Fruit fly (Drosophila melanogaster): Measurements from ENCODE around the gene CG5653.

The CG5653 gene

DNA sequence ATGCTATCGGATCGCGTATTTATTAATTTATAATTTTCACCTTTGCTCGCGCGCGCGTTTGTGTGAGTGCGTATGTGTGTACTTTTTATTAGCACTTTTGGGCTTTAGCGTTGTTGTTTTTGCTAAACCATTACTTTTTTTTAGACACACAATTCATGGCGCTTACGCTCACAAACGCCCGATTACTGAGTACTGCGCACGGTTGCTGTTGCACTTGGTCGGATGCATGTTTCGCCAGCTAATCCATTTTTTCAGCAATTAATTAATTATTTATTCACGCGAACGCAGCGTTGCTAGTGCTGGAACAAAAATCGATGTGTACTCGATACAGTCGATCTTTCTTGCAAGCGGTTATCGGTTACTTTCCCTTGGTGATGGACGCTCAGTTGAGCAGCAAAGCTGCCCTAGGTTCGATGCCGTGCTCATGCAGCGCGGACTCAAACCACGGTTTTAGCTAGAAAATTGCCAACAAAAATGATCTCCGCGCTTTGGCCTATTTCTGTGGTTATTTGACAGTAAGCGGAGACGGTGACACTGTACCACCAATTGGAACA, 31.6 kb upstream of the CG5653 start, which contains the start of the genes smg and CG5087 (continued):
- TF ChIP-seq H15 (GFP tag; IDR thresholded peaks at IDR 0.05): no peak
- TF ChIP-seq CG10654 (GFP tag; optimal IDR thresholded peaks at IDR 0.05): peak; percentile 16
- TF ChIP-seq CG6254 (GFP tag; optimal IDR thresholded peaks at IDR 0.05): no peak
- no peak for TF ChIP-seq CG8388 (GFP tag; optimal IDR thresholded peaks at IDR 0.05)
- no peak for TF ChIP-seq CG3726 (GFP tag; IDR thresholded peaks at IDR 0.05)
- peak in 1 of 2 experiments; percentile 46 for TF ChIP-seq Hr78 (GFP tag; optimal IDR thresholded peaks at IDR 0.05)
- peak; percentile 79 for TF ChIP-seq Sry-β (GFP tag; optimal IDR thresholded peaks at IDR 0.05)
- TF ChIP-seq Fer1 (GFP tag; optimal IDR thresholded peaks at IDR 0.05): peak; percentile 16
- peak; percentile 1 for TF ChIP-seq CG13123 (GFP tag; optimal IDR thresholded peaks at IDR 0.05)
- TF ChIP-seq lmd (GFP tag; IDR thresholded peaks at IDR 0.05): peak; percentile 19; the same call in 1 of the 2 replicates
- no peak for TF ChIP-seq CG7372 (GFP tag; IDR thresholded peaks at IDR 0.05)
- peak; percentile 45 for TF ChIP-seq CG32532 (GFP tag; IDR thresholded peaks at IDR 0.05)
- TF ChIP-seq Aef1 (GFP tag; IDR thresholded peaks at IDR 0.05): peak; percentile 45; the same call in 2 of the 3 replicates
- peak; percentile 58 for TF ChIP-seq Nf-YC (tag; optimal IDR thresholded peaks at IDR 0.05)
- peak; percentile 0 for TF ChIP-seq nom (GFP tag; optimal IDR thresholded peaks at IDR 0.05)
- TF ChIP-seq sens-2 (GFP tag; IDR thresholded peaks at IDR 0.05): no peak
- peak; percentile 58 for TF ChIP-seq bcd (GFP tag; optimal IDR thresholded peaks at IDR 0.05)
- TF ChIP-seq Dll (GFP tag; IDR thresholded peaks at IDR 0.05; ENCODE audit: partially characterized antibody): peak; percentile 73
- TF ChIP-seq CG11696 (GFP tag; IDR thresholded peaks at IDR 0.05): no peak
- peak; percentile 27 for TF ChIP-seq Mad (GFP tag; optimal IDR thresholded peaks at IDR 0.05)
- peak; percentile 65 for TF ChIP-seq ewg (GFP tag; optimal IDR thresholded peaks at IDR 0.05)
- no peak for TF ChIP-seq wor (GFP tag; IDR thresholded peaks at IDR 0.05)
- no peak for TF ChIP-seq CG7271 (tag; optimal IDR thresholded peaks at IDR 0.05)
- TF ChIP-seq CG3407 (GFP tag; optimal IDR thresholded peaks at IDR 0.05): no peak
- no peak for TF ChIP-seq danr (GFP tag; IDR thresholded peaks at IDR 0.05)
- peak; percentile 85; the same call in 1 of the 2 replicates for TF ChIP-seq CG42726 (GFP tag; IDR thresholded peaks at IDR 0.05; ENCODE audit: partially characterized antibody)
- TF ChIP-seq pfk (GFP tag; optimal IDR thresholded peaks at IDR 0.05): no peak
- peak; percentile 14 for TF ChIP-seq bab2 (GFP tag; optimal IDR thresholded peaks at IDR 0.05)
- TF ChIP-seq CG1603 (tag; optimal IDR thresholded peaks at IDR 0.05): peak; percentile 94
- TF ChIP-seq Sin3A (optimal IDR thresholded peaks at IDR 0.05): peak; percentile 85
- no peak for TF ChIP-seq fd102C (GFP tag; optimal IDR thresholded peaks at IDR 0.05)
- TF ChIP-seq CG10431 (GFP tag; optimal IDR thresholded peaks at IDR 0.05): no peak
- peak; percentile 19 for TF ChIP-seq Hsf (GFP tag; optimal IDR thresholded peaks at IDR 0.05)
- TF ChIP-seq gsb-n (tag; optimal IDR thresholded peaks at IDR 0.05): peak; percentile 39
- TF ChIP-seq Doc2 (GFP tag; IDR thresholded peaks at IDR 0.05): no peak
- no peak for TF ChIP-seq CG8359 (GFP tag; optimal IDR thresholded peaks at IDR 0.05; ENCODE audit: borderline replicate concordance)
- peak; percentile 6; the same call in 1 of the 2 replicates for TF ChIP-seq Drgx (GFP tag; IDR thresholded peaks at IDR 0.05)
- TF ChIP-seq Sox102F (GFP tag; optimal IDR thresholded peaks at IDR 0.05): no peak
- 0 out of 2 replicates have a peak, but pooled peaks have one; percentile 24 for TF ChIP-seq chm (GFP tag; IDR thresholded peaks at IDR 0.05)
- no peak for TF ChIP-seq Gsc (GFP tag; IDR thresholded peaks at IDR 0.05)
- no peak for TF ChIP-seq tgo (GFP tag; IDR thresholded peaks at IDR 0.05)
- TF ChIP-seq Sry-δ (GFP tag; optimal IDR thresholded peaks at IDR 0.05): peak; percentile 99
- peak; percentile 35 for TF ChIP-seq CG12299 (tag; optimal IDR thresholded peaks at IDR 0.05)
- peak; percentile 15 for TF ChIP-seq psq (GFP tag; optimal IDR thresholded peaks at IDR 0.05)
- TF ChIP-seq CG8765 (GFP tag; IDR thresholded peaks at IDR 0.05): no peak
- peak; percentile 59 for TF ChIP-seq Scr (GFP tag; IDR thresholded peaks at IDR 0.05; ENCODE audit: partially characterized antibody)
- peak; percentile 1 for TF ChIP-seq CG33557 (GFP tag; optimal IDR thresholded peaks at IDR 0.05)
- no peak for TF ChIP-seq CG31388 (GFP tag; optimal IDR thresholded peaks at IDR 0.05)
- TF ChIP-seq btn (GFP tag; optimal IDR thresholded peaks at IDR 0.05): no peak
- TF ChIP-seq CG8924 (tag; optimal IDR thresholded peaks at IDR 0.05): peak; percentile 86
